Worm (Caenorhabditis elegans) whole organism, L3 larva: Measurements from ENCODE around the gene bath-41.

Experiments used
- ZK546.5 ChIP-seq: sonication (generic microtip); optimal IDR thresholded peaks from 2 replicates; lab custom pipeline; 2017; ENCODE audit warnings: missing biosample characterization, missing genetic modification characterization
- aly-2 ChIP-seq: fragments of 150-350 bp; optimal IDR thresholded peaks from 2 replicates; lab custom pipeline; 2014; ENCODE audit warnings: missing biosample characterization, missing genetic modification characterization
- ceh-16 ChIP-seq: sonication (generic microtip); optimal IDR thresholded peaks from 2 replicates; lab custom pipeline; 2017; ENCODE audit warnings: missing biosample characterization, missing genetic modification characterization
- ceh-82 ChIP-seq: fragments of 150-350 bp; optimal IDR thresholded peaks from 2 replicates; lab custom pipeline; 2014; ENCODE audit warnings: missing biosample characterization, missing genetic modification characterization
- jun-1 ChIP-seq: fragments of 150-350 bp; optimal IDR thresholded peaks from 2 replicates; lab custom pipeline; 2014; ENCODE audit warnings: missing biosample characterization, missing genetic modification reagents, missing genetic modification characterization
- mdl-1 ChIP-seq: fragments of 150-350 bp; optimal IDR thresholded peaks from 2 replicates; lab custom pipeline; 2014; ENCODE audit warnings: missing biosample characterization, missing genetic modification characterization
- nhr-11 ChIP-seq: fragments of 150-350 bp; optimal IDR thresholded peaks from 2 replicates; lab custom pipeline; 2014; ENCODE audit warnings: missing biosample characterization, missing genetic modification characterization
- nhr-77 ChIP-seq: fragments of 150-350 bp; optimal IDR thresholded peaks from 2 replicates; lab custom pipeline; 2014; ENCODE audit warnings: missing biosample characterization, missing genetic modification characterization
- tbx-2 ChIP-seq: sonication (generic microtip); optimal IDR thresholded peaks from 2 replicates; lab custom pipeline; 2016; ENCODE audit warnings: mild to moderate bottlenecking, missing genetic modification characterization, missing compliant biosample characterization
- unc-62 ChIP-seq: fragments of 150-350 bp; sonication (generic microtip); optimal IDR thresholded peaks from 4 replicates; lab custom pipeline; 2014; ENCODE audit warnings: missing biosample characterization, missing genetic modification reagents, missing genetic modification characterization
- zag-1 ChIP-seq: fragments of 150-350 bp; optimal IDR thresholded peaks from 2 replicates; lab custom pipeline; 2014; ENCODE audit warnings: missing biosample characterization, missing genetic modification characterization

DNA sequence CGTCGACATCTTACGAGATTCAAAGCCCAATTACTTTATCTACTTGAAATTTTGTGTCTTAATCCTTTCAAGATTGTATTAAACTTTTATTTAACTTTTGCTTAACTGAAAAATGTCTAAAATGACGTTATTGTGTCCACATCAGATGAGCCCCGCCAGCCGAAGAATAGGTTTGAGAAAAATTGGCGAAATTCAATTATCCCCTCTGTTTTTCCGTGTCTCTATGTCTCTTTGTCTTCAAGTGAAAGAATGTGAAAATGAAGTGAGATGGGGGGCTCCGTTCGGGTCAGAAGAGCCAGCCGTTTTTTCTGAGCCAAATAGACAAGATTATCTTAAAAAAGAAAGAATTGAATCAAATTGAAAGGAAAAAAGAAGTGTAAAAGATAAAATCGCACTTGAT lies 44.8 kb downstream of the bath-41 start:
- TF ChIP-seq ZK546.5 (tag; lab: Kevin White, UChicago) (no peak), jun-1 (tag; lab: Kevin White, UChicago) (no peak), tbx-2 (no peak), ceh-16 (tag; lab: Kevin White, UChicago) (no peak), unc-62 (GFP tag; lab: Kevin White, UChicago) (no peak), nhr-77 (no peak), ceh-82 (tag; lab: Kevin White, UChicago) (no peak), nhr-11 (no peak), mdl-1 (no peak), aly-2 (tag; lab: Kevin White, UChicago) (no peak), zag-1 (no peak)
